Fruit fly (Drosophila melanogaster) whole organism, wandering third instar larva: ENCODE results near the gene noc.

Source experiments
- CrebA ChIP-seq: fragments of 200-800 bp; sonication (Bioruptor generic); optimal IDR thresholded peaks from 2 replicates; lab custom pipeline; 2016; ENCODE audit warnings: missing biosample characterization, mild to moderate bottlenecking, missing genetic modification characterization, borderline replicate concordance
- Dfd ChIP-seq: fragments of >200 bp; optimal IDR thresholded peaks from 2 replicates; lab custom pipeline; 2017; ENCODE audit warnings: missing biosample characterization, missing genetic modification characterization
- Dif ChIP-seq: fragments of 200-275, 200-300 bp; sonication (Bioruptor generic); optimal IDR thresholded peaks from 2 replicates; lab custom pipeline; 2018; ENCODE audit warnings: missing biosample characterization, missing genetic modification characterization; ENCODE audit not compliant: partially characterized antibody
- HLH106 ChIP-seq: fragments of 200-800 bp; optimal IDR thresholded peaks from 3 replicates; lab custom pipeline; 2019; ENCODE audit warnings: missing biosample characterization, mild to moderate bottlenecking, missing genetic modification characterization, moderate library complexity
- N ChIP-seq: fragments of >200 bp; optimal IDR thresholded peaks from 2 replicates; lab custom pipeline; 2018; ENCODE audit warnings: missing biosample characterization, missing external identifiers, missing genetic modification characterization
- h ChIP-seq: fragments of 200-800 bp; sonication (Bioruptor generic); optimal IDR thresholded peaks from 3 replicates; lab custom pipeline; 2016; ENCODE audit warnings: missing biosample characterization, mild to moderate bottlenecking, missing genetic modification characterization
- usp ChIP-seq: fragments of >200 bp; optimal IDR thresholded peaks from 2 replicates; lab custom pipeline; 2017; ENCODE audit warnings: missing biosample characterization, missing genetic modification characterization

- TF ChIP-seq N, result no peak
- TF ChIP-seq usp, result no peak
- TF ChIP-seq Dif (GFP tag; lab: Kevin White, UChicago), result no peak
- no peak for TF ChIP-seq HLH106 (tag; lab: Kevin White, UChicago)
- TF ChIP-seq CrebA, result no peak
- TF ChIP-seq Dfd (GFP tag; lab: Kevin White, UChicago), result no peak
- TF ChIP-seq h, result no peak
Observed at dm6 chr2L:14500383-14500782, 9.7 kb downstream of the noc start.
